Worm (Caenorhabditis elegans) whole organism, L2 larva: Measurements from ENCODE around the gene rnh-1.0.

ENCODE experiments used
- ZK546.5 ChIP-seq: sonication (generic microtip); optimal IDR thresholded peaks from 2 replicates; lab custom pipeline; 2017; ENCODE audit warnings: missing biosample characterization, missing genetic modification characterization
- aly-2 ChIP-seq: fragments of 150-350 bp; optimal IDR thresholded peaks from 2 replicates; lab custom pipeline; 2014; ENCODE audit warnings: missing biosample characterization, missing genetic modification characterization
- ceh-82 ChIP-seq: fragments of 150-350 bp; optimal IDR thresholded peaks from 2 replicates; lab custom pipeline; 2014; ENCODE audit warnings: missing biosample characterization, missing genetic modification characterization
- dmd-4 ChIP-seq: sonication (generic microtip); optimal IDR thresholded peaks from 2 replicates; lab custom pipeline; 2017; ENCODE audit warnings: missing biosample characterization, missing genetic modification characterization
- elt-3 ChIP-seq: sonication (generic microtip); optimal IDR thresholded peaks from 2 replicates; lab custom pipeline; 2017; ENCODE audit warnings: missing biosample characterization, missing genetic modification characterization
- fos-1 ChIP-seq: fragments of 150-350 bp; optimal IDR thresholded peaks from 2 replicates; lab custom pipeline; 2014; ENCODE audit warnings: missing biosample characterization, missing genetic modification characterization
- lin-13 ChIP-seq: fragments of 150-350 bp; optimal IDR thresholded peaks from 2 replicates; lab custom pipeline; 2014; ENCODE audit warnings: missing biosample characterization, missing genetic modification reagents, missing genetic modification characterization
- lin-39 ChIP-seq: fragments of 150-350 bp; optimal IDR thresholded peaks from 2 replicates; lab custom pipeline; 2014; ENCODE audit warnings: missing biosample characterization, missing genetic modification reagents, missing genetic modification characterization
- nhr-23 ChIP-seq: fragments of 150-350 bp; optimal IDR thresholded peaks from 2 replicates; lab custom pipeline; 2014; ENCODE audit warnings: missing biosample characterization, missing genetic modification reagents, missing genetic modification characterization
- nhr-237 ChIP-seq: fragments of 150-350 bp; optimal IDR thresholded peaks from 2 replicates; lab custom pipeline; 2014; ENCODE audit warnings: missing biosample characterization, missing genetic modification characterization
- nhr-25 ChIP-seq: fragments of 150-350 bp; sonication (generic microtip); optimal IDR thresholded peaks from 3 replicates; lab custom pipeline; 2014; ENCODE audit warnings: missing biosample characterization, missing genetic modification characterization
- nhr-77 ChIP-seq: fragments of 150-350 bp; optimal IDR thresholded peaks from 2 replicates; lab custom pipeline; 2014; ENCODE audit warnings: missing biosample characterization, missing genetic modification characterization
- ztf-11 ChIP-seq: sonication (generic microtip); optimal IDR thresholded peaks from 2 replicates; lab custom pipeline; 2017; ENCODE audit warnings: missing biosample characterization, missing genetic modification characterization

ce11 chrII:5040631-5041156 is 45.6 kb downstream of the rnh-1.0 start, which contains the start of gene F33G12.7:
- TF ChIP-seq ztf-11 (tag; lab: Kevin White, UChicago) (no peak), nhr-77 (tag; lab: Kevin White, UChicago) (no peak), elt-3 (tag; lab: Kevin White, UChicago) (no peak), aly-2 (tag; lab: Kevin White, UChicago) (no peak), lin-13 (GFP tag; lab: Kevin White, UChicago) (no peak), dmd-4 (tag; lab: Kevin White, UChicago) (no peak), ZK546.5 (tag; lab: Kevin White, UChicago) (no peak), nhr-23 (no peak), nhr-237 (tag; lab: Kevin White, UChicago) (no peak), lin-39 (no peak), fos-1 (tag; lab: Kevin White, UChicago) (no peak), nhr-25 (tag; lab: Kevin White, UChicago) (no peak), ceh-82 (tag; lab: Kevin White, UChicago) (no peak)
